Worm (Caenorhabditis elegans) whole organism, L2 larva: ENCODE results near the gene dhhc-10.

Experiments used
- alr-1 ChIP-seq: fragments of 150-350 bp; optimal IDR thresholded peaks from 2 replicates; lab custom pipeline; 2014; ENCODE audit warnings: missing biosample characterization, missing genetic modification characterization
- elt-1 ChIP-seq: fragments of 150-350 bp; optimal IDR thresholded peaks from 2 replicates; lab custom pipeline; 2014; ENCODE audit warnings: missing biosample characterization, missing genetic modification characterization
- gmeb-1 ChIP-seq: fragments of 150-350 bp; optimal IDR thresholded peaks from 2 replicates; lab custom pipeline; 2014; ENCODE audit warnings: missing biosample characterization, missing genetic modification characterization
- lin-13 ChIP-seq: fragments of 150-350 bp; optimal IDR thresholded peaks from 2 replicates; lab custom pipeline; 2014; ENCODE audit warnings: missing biosample characterization, missing genetic modification reagents, missing genetic modification characterization
- lsy-2 ChIP-seq, 2 experiments: fragments of 150-350 bp in 1 of 2; sonication (generic microtip) in 1 of 2; optimal IDR thresholded peaks; 2 replicates each; lab custom pipeline; 2014 to 2017; ENCODE audit warnings: missing biosample characterization in 2 of 2, missing genetic modification characterization in 2 of 2
- nhr-12 ChIP-seq: fragments of 150-350 bp; optimal IDR thresholded peaks from 2 replicates; lab custom pipeline; 2014; ENCODE audit warnings: missing biosample characterization, missing genetic modification characterization
- nhr-237 ChIP-seq: fragments of 150-350 bp; optimal IDR thresholded peaks from 2 replicates; lab custom pipeline; 2014; ENCODE audit warnings: missing biosample characterization, missing genetic modification characterization
- skn-1 ChIP-seq: sonication (generic microtip); optimal IDR thresholded peaks from 2 replicates; lab custom pipeline; 2017; ENCODE audit warnings: missing biosample characterization, missing genetic modification characterization
- sma-3 ChIP-seq: sonication (generic microtip); optimal IDR thresholded peaks from 2 replicates; lab custom pipeline; 2016; ENCODE audit warnings: missing genetic modification reagents, missing genetic modification characterization, missing compliant biosample characterization
- snpc-4 ChIP-seq: fragments of 150-350 bp; optimal IDR thresholded peaks from 2 replicates; lab custom pipeline; 2014; ENCODE audit warnings: missing biosample characterization, missing genetic modification characterization
- unc-55 ChIP-seq: fragments of 150-350 bp; sonication (generic microtip); optimal IDR thresholded peaks from 3 replicates; lab custom pipeline; 2014; ENCODE audit warnings: missing biosample characterization, missing genetic modification reagents, missing genetic modification characterization
- unc-62 ChIP-seq: fragments of 150-350 bp; optimal IDR thresholded peaks from 2 replicates; lab custom pipeline; 2014; ENCODE audit warnings: missing biosample characterization, missing genetic modification reagents, missing genetic modification characterization

DNA sequence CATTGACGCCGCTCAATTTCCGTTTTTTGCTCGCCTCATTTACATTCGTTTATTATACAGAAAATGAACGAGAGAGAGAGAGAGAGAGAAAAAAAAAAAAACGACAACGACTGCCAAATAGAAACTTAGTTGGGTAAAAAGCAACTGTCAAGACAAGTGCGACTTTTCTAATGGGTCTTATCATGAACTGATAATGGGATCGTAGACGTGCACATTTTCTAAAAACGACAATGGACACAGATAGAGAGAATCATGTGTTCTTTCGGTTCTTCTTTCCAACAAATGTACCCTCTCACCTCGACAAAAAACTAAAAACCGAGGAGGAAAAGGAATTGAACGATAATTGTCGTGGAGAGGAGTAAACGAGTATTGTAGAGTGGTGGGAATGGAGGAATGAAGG lies 6.9 kb upstream of the dhhc-10 start:
- no peak for TF ChIP-seq nhr-237
- TF ChIP-seq unc-55 (GFP tag; lab: Kevin White, UChicago): no peak
- no peak for TF ChIP-seq alr-1 (tag; lab: Kevin White, UChicago)
- no peak for TF ChIP-seq lin-13 (GFP tag; lab: Kevin White, UChicago)
- TF ChIP-seq unc-62: no peak
- no peak for TF ChIP-seq lsy-2 (tag; optimal IDR thresholded peaks at IDR 0.05; lab: Kevin White, UChicago)
- TF ChIP-seq elt-1 (tag; lab: Kevin White, UChicago): no peak
- TF ChIP-seq sma-3: no peak
- TF ChIP-seq gmeb-1 (tag; lab: Kevin White, UChicago): peak; percentile 5
- no peak for TF ChIP-seq snpc-4 (tag; lab: Kevin White, UChicago)
- TF ChIP-seq nhr-12: no peak
- no peak for TF ChIP-seq skn-1
